Worm (Caenorhabditis elegans) whole organism, L1 larva: Measurements from ENCODE around the gene Y39F10A.3.
"Not testable (repeated sequence)": the region's sequence is repeated elsewhere in the genome, so short reads cannot be mapped to it uniquely, and the experiment has no call there.

ENCODE experiments used
- F16B12.6 ChIP-seq: fragments of 150-350 bp; optimal IDR thresholded peaks from 2 replicates; lab custom pipeline; 2014; ENCODE audit warnings: missing biosample characterization, missing genetic modification characterization
- alr-1 ChIP-seq: fragments of 200-800 bp; sonication (Bioruptor generic); optimal IDR thresholded peaks from 2 replicates; lab custom pipeline; 2018; ENCODE audit warnings: borderline replicate concordance, mild to moderate bottlenecking, missing genetic modification characterization, missing compliant biosample characterization
- ceh-8 ChIP-seq: fragments of 200-800 bp; sonication (Bioruptor generic); optimal IDR thresholded peaks from 2 replicates; lab custom pipeline; 2018; ENCODE audit warnings: mild to moderate bottlenecking, missing genetic modification characterization, moderate library complexity, missing compliant biosample characterization
- ceh-88 ChIP-seq: fragments of 200-800 bp; sonication (Bioruptor generic); IDR thresholded peaks from 2 replicates; pipeline ENCODE4 v1.3.6; 2022; ENCODE audit warnings: missing genetic modification characterization, missing compliant biosample characterization
- ceh-90 ChIP-seq: sonication (generic microtip); optimal IDR thresholded peaks from 2 replicates; lab custom pipeline; 2016; ENCODE audit warnings: missing genetic modification characterization, missing compliant biosample characterization
- ces-1 ChIP-seq: fragments of 150-350 bp; optimal IDR thresholded peaks from 2 replicates; lab custom pipeline; 2014; ENCODE audit warnings: missing biosample characterization, missing genetic modification reagents, missing genetic modification characterization
- dpl-1 ChIP-seq, 3 experiments: fragments of 150-350 bp in 2 of 3; sonication (generic microtip) in 1 of 3; optimal IDR thresholded peaks; 2 replicates each; lab custom pipeline; 2014 to 2017; ENCODE audit warnings: missing biosample characterization in 3 of 3, missing genetic modification characterization in 3 of 3, missing genetic modification reagents in 3 of 3
- dsc-1 ChIP-seq: sonication (generic microtip); optimal IDR thresholded peaks from 2 replicates; lab custom pipeline; 2016; ENCODE audit warnings: mild to moderate bottlenecking, missing genetic modification characterization, missing compliant biosample characterization
- efl-3 ChIP-seq: fragments of 200-800 bp; sonication (Bioruptor generic); optimal IDR thresholded peaks from 2 replicates; lab custom pipeline; 2018; ENCODE audit warnings: mild to moderate bottlenecking, missing genetic modification characterization, missing compliant biosample characterization
- fkh-4 ChIP-seq: sonication (generic microtip); optimal IDR thresholded peaks from 2 replicates; lab custom pipeline; 2016; ENCODE audit warnings: missing compliant biosample characterization, missing genetic modification characterization, borderline replicate concordance
- fkh-8 ChIP-seq: sonication (generic microtip); optimal IDR thresholded peaks from 2 replicates; lab custom pipeline; 2016; ENCODE audit warnings: mild to moderate bottlenecking, missing genetic modification characterization, missing compliant biosample characterization
- jun-1 ChIP-seq: fragments of 150-350 bp; optimal IDR thresholded peaks from 2 replicates; lab custom pipeline; 2014; ENCODE audit warnings: missing biosample characterization, missing genetic modification reagents, missing genetic modification characterization
- lin-13 ChIP-seq: fragments of 150-350 bp; optimal IDR thresholded peaks from 2 replicates; lab custom pipeline; 2014; ENCODE audit warnings: missing biosample characterization, missing genetic modification reagents, missing genetic modification characterization
- lin-35 ChIP-seq, 2 experiments: fragments of 150-350 bp; optimal IDR thresholded peaks; 2 replicates each; lab custom pipeline; 2014; ENCODE audit warnings: missing biosample characterization in 2 of 2, missing genetic modification characterization in 2 of 2, missing genetic modification reagents in 2 of 2
- lir-3 ChIP-seq: sonication (generic microtip); optimal IDR thresholded peaks from 2 replicates; lab custom pipeline; 2016; ENCODE audit warnings: mild to moderate bottlenecking, missing genetic modification characterization, moderate library complexity, missing compliant biosample characterization; ENCODE audit not compliant: poor library complexity
- nhr-12 ChIP-seq: sonication (generic microtip); optimal IDR thresholded peaks from 2 replicates; lab custom pipeline; 2017; ENCODE audit warnings: missing biosample characterization, missing genetic modification characterization
- nhr-19 ChIP-seq: fragments of 200-800 bp; sonication (Bioruptor generic); conservative IDR thresholded peaks from 2 replicates; pipeline ENCODE4 v1.3.6; 2022; ENCODE audit warnings: missing genetic modification characterization, missing compliant biosample characterization
- nhr-20 ChIP-seq: sonication (generic microtip); optimal IDR thresholded peaks from 2 replicates; lab custom pipeline; 2016; ENCODE audit warnings: mild to moderate bottlenecking, missing genetic modification characterization, missing compliant biosample characterization
- nhr-237 ChIP-seq: fragments of 150-350 bp; optimal IDR thresholded peaks from 2 replicates; lab custom pipeline; 2014; ENCODE audit warnings: missing biosample characterization, missing genetic modification characterization
- nhr-47 ChIP-seq: sonication (generic microtip); optimal IDR thresholded peaks from 2 replicates; lab custom pipeline; 2016; ENCODE audit warnings: mild to moderate bottlenecking, missing genetic modification characterization, moderate library complexity, missing compliant biosample characterization
- nhr-71 ChIP-seq: sonication (generic microtip); optimal IDR thresholded peaks from 2 replicates; lab custom pipeline; 2016; ENCODE audit warnings: mild to moderate bottlenecking, missing genetic modification characterization, moderate library complexity, missing compliant biosample characterization
- nhr-76 ChIP-seq: sonication (generic microtip); optimal IDR thresholded peaks from 2 replicates; lab custom pipeline; 2017; ENCODE audit warnings: missing biosample characterization, missing genetic modification characterization
- nhr-77 ChIP-seq: fragments of 150-350 bp; optimal IDR thresholded peaks from 2 replicates; lab custom pipeline; 2014; ENCODE audit warnings: missing biosample characterization, missing genetic modification characterization
- nhr-84 ChIP-seq: sonication (generic microtip); optimal IDR thresholded peaks from 2 replicates; lab custom pipeline; 2017; ENCODE audit warnings: missing biosample characterization, missing genetic modification characterization
- nhr-90 ChIP-seq: sonication (generic microtip); optimal IDR thresholded peaks from 2 replicates; lab custom pipeline; 2016; ENCODE audit warnings: mild to moderate bottlenecking, missing genetic modification characterization, missing compliant biosample characterization; ENCODE audit not compliant: poor library complexity
- pag-3 ChIP-seq: sonication (generic microtip); optimal IDR thresholded peaks from 2 replicates; lab custom pipeline; 2017; ENCODE audit warnings: missing genetic modification characterization, mild to moderate bottlenecking, missing compliant biosample characterization, antibody characterized with exemption, borderline replicate concordance; ENCODE audit not compliant: insufficient read depth
- pax-3 ChIP-seq: fragments of 200-800 bp; sonication (Bioruptor generic); optimal IDR thresholded peaks from 2 replicates; lab custom pipeline; 2018; ENCODE audit warnings: mild to moderate bottlenecking, missing genetic modification characterization, moderate library complexity, missing compliant biosample characterization
- rnt-1 ChIP-seq: sonication (generic microtip); optimal IDR thresholded peaks from 2 replicates; lab custom pipeline; 2016; ENCODE audit warnings: mild to moderate bottlenecking, missing genetic modification characterization, moderate library complexity, missing compliant biosample characterization
- snpc-4 ChIP-seq: fragments of 150-350 bp; optimal IDR thresholded peaks from 2 replicates; lab custom pipeline; 2014; ENCODE audit warnings: missing biosample characterization, missing genetic modification characterization
- swsn-7 ChIP-seq: sonication (generic microtip); optimal IDR thresholded peaks from 2 replicates; lab custom pipeline; 2016; ENCODE audit warnings: missing genetic modification characterization, missing compliant biosample characterization
- tbx-2 ChIP-seq: sonication (generic microtip); optimal IDR thresholded peaks from 2 replicates; lab custom pipeline; 2016; ENCODE audit warnings: missing genetic modification characterization, missing compliant biosample characterization
- unc-30 ChIP-seq: sonication (generic microtip); optimal IDR thresholded peaks from 2 replicates; lab custom pipeline; 2017; ENCODE audit warnings: missing biosample characterization, missing genetic modification characterization
- unc-62 ChIP-seq: fragments of 150-350 bp; optimal IDR thresholded peaks from 2 replicates; lab custom pipeline; 2014; ENCODE audit warnings: missing biosample characterization, missing genetic modification reagents, missing genetic modification characterization
- unc-86 ChIP-seq: sonication (generic microtip); optimal IDR thresholded peaks from 2 replicates; lab custom pipeline; 2016; ENCODE audit warnings: missing genetic modification characterization, missing compliant biosample characterization
- ztf-11 ChIP-seq, 2 experiments: sonication (generic microtip); optimal IDR thresholded peaks; 2 replicates each; lab custom pipeline; 2016 to 2017; ENCODE audit warnings: missing genetic modification characterization in 2 of 2, missing biosample characterization in 1 of 2, missing compliant biosample characterization in 1 of 2
- ztf-4 ChIP-seq: fragments of 150-350 bp; optimal IDR thresholded peaks from 2 replicates; lab custom pipeline; 2014; ENCODE audit warnings: missing biosample characterization, missing genetic modification characterization

Gene Y39F10A.3

ce11 chrII:782903-783302 is at the start of gene Y39F10A.3:
Y39F10A.3 (minus strand) TSS chrII:783003.
- TF ChIP-seq pax-3 (no peak), ceh-90 (tag; lab: Kevin White, UChicago) (no peak), lir-3 (no peak), nhr-71 (tag; lab: Kevin White, UChicago) (no peak), efl-3 (GFP tag; lab: Kevin White, UChicago) (no peak), ztf-11 (tag; optimal IDR thresholded peaks at IDR 0.05; lab: Kevin White, UChicago) (no peak), pag-3 (tag; lab: Kevin White, UChicago) (no peak), nhr-90 (no peak), rnt-1 (no peak), lin-35 (GFP tag; optimal IDR thresholded peaks at IDR 0.05; lab: Kevin White, UChicago) (no peak), fkh-8 (no peak), ceh-88 (GFP tag; lab: Robert Waterston, UW) (no peak), nhr-12 (tag; lab: Kevin White, UChicago) (no peak), ztf-4 (tag; lab: Kevin White, UChicago) (no peak)

- TF ChIP-seq fkh-4 (tag; lab: Kevin White, UChicago) (no peak), unc-30 (no peak), nhr-76 (tag; lab: Kevin White, UChicago) (no peak), F16B12.6 (tag; lab: Kevin White, UChicago) (no peak)
Observed at ce11 chrII:825521-825920, 42.7 kb upstream of the Y39F10A.3 start, which contains the start of gene F28A10.1. F28A10.1 (plus strand) TSS chrII:825821.

- TF ChIP-seq nhr-77 (tag; lab: Kevin White, UChicago) (no peak), jun-1 (tag; lab: Kevin White, UChicago) (no peak), fkh-4 (tag; lab: Kevin White, UChicago) (no peak), ceh-8 (GFP tag; lab: Kevin White, UChicago) (no peak), nhr-84 (tag; lab: Kevin White, UChicago) (no peak), snpc-4 (tag; lab: Kevin White, UChicago) (no peak), nhr-12 (tag; lab: Kevin White, UChicago) (no peak), lin-35 (GFP tag; optimal IDR thresholded peaks at IDR 0.05; lab: Kevin White, UChicago) (no peak), ceh-88 (GFP tag; lab: Robert Waterston, UW) (no peak)
Observed at ce11 chrII:823529-823928, 40.7 kb upstream of the Y39F10A.3 start, which contains the start of gene F46F5.10. F46F5.10 (plus strand) TSS chrII:823829.

- TF ChIP-seq nhr-237 (tag; lab: Kevin White, UChicago); alr-1 (tag; lab: Kevin White, UChicago); ztf-11 (tag; optimal IDR thresholded peaks at IDR 0.05; lab: Kevin White, UChicago): not testable (repeated sequence)
Observed at ce11 chrII:822730-823129, 39.9 kb upstream of the Y39F10A.3 start, which contains the start of gene msrp-4. msrp-4 (minus strand) TSS chrII:822830.

ce11 chrII:821514-821913 is 38.7 kb upstream of the Y39F10A.3 start, which contains the start of gene F46F5.8:
F46F5.8 (minus strand) TSS chrII:821614.
- TF ChIP-seq unc-30: no peak
- TF ChIP-seq dsc-1: no peak
- TF ChIP-seq unc-62 (GFP tag; lab: Kevin White, UChicago): no peak
- TF ChIP-seq swsn-7: no peak
- no peak for TF ChIP-seq nhr-47 (tag; lab: Kevin White, UChicago)
- TF ChIP-seq nhr-20 (tag; lab: Kevin White, UChicago): no peak
- TF ChIP-seq ztf-11 (tag; optimal IDR thresholded peaks at IDR 0.05; lab: Kevin White, UChicago): no peak
- no peak for TF ChIP-seq nhr-76 (tag; lab: Kevin White, UChicago)
- no peak for TF ChIP-seq lir-3
- no peak for TF ChIP-seq F16B12.6 (tag; lab: Kevin White, UChicago)
- no peak for TF ChIP-seq ceh-90 (tag; lab: Kevin White, UChicago)
- no peak for TF ChIP-seq nhr-71 (tag; lab: Kevin White, UChicago)
- TF ChIP-seq unc-86 (tag; lab: Kevin White, UChicago): no peak
- no peak for TF ChIP-seq dpl-1 (GFP tag; optimal IDR thresholded peaks at IDR 0.05; lab: Kevin White, UChicago)
- no peak for TF ChIP-seq ces-1 (GFP tag; lab: Kevin White, UChicago)
- no peak for TF ChIP-seq tbx-2 (tag; lab: Kevin White, UChicago)
- no peak for TF ChIP-seq jun-1 (tag; lab: Kevin White, UChicago)
- TF ChIP-seq nhr-19: no peak
- TF ChIP-seq lin-13: no peak
